Fruit fly (Drosophila melanogaster) whole organism, wandering third instar larva: ENCODE results near the gene Prp6.

ENCODE experiments used
- Dfd ChIP-seq: fragments of >200 bp; optimal IDR thresholded peaks from 2 replicates; lab custom pipeline; 2017; ENCODE audit warnings: missing biosample characterization, missing genetic modification characterization
- GATAd ChIP-seq: sonication (Bioruptor generic); optimal IDR thresholded peaks from 2 replicates; lab custom pipeline; 2016; ENCODE audit warnings: missing biosample characterization, missing genetic modification characterization
- Hnf4 ChIP-seq: fragments of 200-800 bp; sonication (Bioruptor generic); optimal IDR thresholded peaks from 2 replicates; lab custom pipeline; 2016; ENCODE audit warnings: missing biosample characterization, mild to moderate bottlenecking, missing genetic modification characterization
- Hr83 ChIP-seq: fragments of 200-300 bp; sonication (Bioruptor generic); optimal IDR thresholded peaks from 2 replicates; lab custom pipeline; 2016; ENCODE audit warnings: missing biosample characterization, mild to moderate bottlenecking, missing genetic modification characterization, moderate library complexity; ENCODE audit not compliant: poor library complexity, severe bottlenecking
- Mio ChIP-seq: sonication (Bioruptor generic); optimal IDR thresholded peaks from 2 replicates; lab custom pipeline; 2016; ENCODE audit warnings: missing biosample characterization, missing genetic modification characterization
- Myc ChIP-seq: fragments of >200 bp; optimal IDR thresholded peaks from 2 replicates; lab custom pipeline; 2017
- N ChIP-seq: fragments of >200 bp; optimal IDR thresholded peaks from 2 replicates; lab custom pipeline; 2018; ENCODE audit warnings: missing biosample characterization, missing external identifiers, missing genetic modification characterization
- ey ChIP-seq: fragments of 200-800 bp; sonication (Bioruptor generic); optimal IDR thresholded peaks from 2 replicates; lab custom pipeline; 2016; ENCODE audit warnings: missing biosample characterization, missing genetic modification characterization
- jim ChIP-seq: fragments of 175-275, 200-325 bp; sonication (Bioruptor generic); optimal IDR thresholded peaks from 2 replicates; lab custom pipeline; 2016; ENCODE audit warnings: missing biosample characterization, mild to moderate bottlenecking, missing genetic modification characterization
- pan ChIP-seq: fragments of >200 bp; optimal IDR thresholded peaks from 2 replicates; lab custom pipeline; 2017

Gene Prp6

dm6 chr3L:18957032-18957431 lies 51.9 kb downstream of the Prp6 start:
- TF ChIP-seq N (peak; percentile 79), Dfd (GFP tag; lab: Kevin White, UChicago) (no peak), jim (GFP tag; lab: Kevin White, UChicago) (no peak), ey (no peak), Myc (lab: Kevin White, UChicago) (peak; percentile 66), Hr83 (GFP tag; lab: Kevin White, UChicago) (no peak), Mio (no peak), Hnf4 (no peak), pan (lab: Kevin White, UChicago) (peak; percentile 3), GATAd (GFP tag; lab: Kevin White, UChicago) (no peak)
